Fruit fly (Drosophila melanogaster): Measurements from ENCODE around the gene CG42795.

The CG42795 gene

DNA sequence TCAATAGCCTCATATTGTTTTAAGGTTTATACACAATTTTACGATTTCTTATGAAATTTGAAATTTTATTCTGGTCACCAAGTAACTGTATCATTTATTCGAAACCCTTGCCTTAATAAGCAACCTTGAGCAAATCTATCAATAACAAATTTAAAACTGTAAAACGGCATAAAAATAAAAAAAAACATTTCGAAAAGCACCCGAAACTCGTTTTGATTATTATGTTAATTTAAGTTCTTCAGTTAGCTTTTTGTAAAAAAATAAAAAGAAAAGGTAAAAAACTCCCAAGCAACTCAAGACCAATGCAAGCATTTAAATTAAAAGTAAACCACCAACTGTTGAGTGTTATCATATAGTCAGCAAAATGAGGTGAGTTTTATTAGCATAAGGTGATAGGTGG, at the start of gene CG42795:
Gene CG42795 (plus strand): TSS at position 301 of the 400 bp plus-strand sequence.
- TF ChIP-seq CG3919 (GFP tag; optimal IDR thresholded peaks at IDR 0.05) (no peak), vri (GFP tag; optimal IDR thresholded peaks at IDR 0.05) (no peak), Hr38 (GFP tag; optimal IDR thresholded peaks at IDR 0.05) (no peak), CG34406 (GFP tag; optimal IDR thresholded peaks at IDR 0.05) (no peak), fd59A (GFP tag; optimal IDR thresholded peaks at IDR 0.05) (no peak), topi (GFP tag; optimal IDR thresholded peaks at IDR 0.05) (no peak), CG6276 (GFP tag; optimal IDR thresholded peaks at IDR 0.05) (no peak)

DNA sequence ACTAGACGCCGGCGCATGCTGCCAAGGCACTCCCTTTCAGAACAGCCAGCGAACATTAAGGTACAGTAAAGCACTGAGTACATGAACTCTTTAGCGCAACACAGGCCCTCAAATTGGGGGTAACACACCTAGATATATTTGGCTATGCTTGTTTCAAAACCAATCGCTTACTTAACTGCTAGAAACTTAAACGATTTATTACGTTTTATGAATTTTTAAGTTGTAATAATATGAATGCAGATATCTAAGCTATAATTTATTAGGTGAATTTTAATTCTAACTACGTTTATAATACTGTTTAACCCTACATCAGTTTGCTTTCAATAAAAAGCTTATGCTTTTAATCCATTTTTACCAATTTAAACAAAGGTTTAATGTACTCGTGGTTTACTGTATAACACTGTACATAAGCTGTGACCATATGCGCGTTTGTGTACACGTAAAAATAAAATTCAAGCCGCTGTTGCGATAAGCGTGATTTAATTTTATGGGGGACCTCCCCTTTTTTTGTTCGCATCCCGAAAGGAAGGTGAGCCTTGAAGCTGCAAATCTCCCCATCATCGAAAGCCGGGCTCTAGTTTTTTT, 48.5 kb upstream of the CG42795 start:
- peak; percentile 38 for TF ChIP-seq net (GFP tag; optimal IDR thresholded peaks at IDR 0.05)
- TF ChIP-seq dsx (GFP tag; optimal IDR thresholded peaks at IDR 0.05; ENCODE audit: poor library complexity, severe bottlenecking) = peak; percentile 31
- TF ChIP-seq salr (GFP tag; optimal IDR thresholded peaks at IDR 0.05) = peak in 1 of 2 experiments; percentile 41
- TF ChIP-seq Ets21C (GFP tag; optimal IDR thresholded peaks at IDR 0.05) = no peak
- peak; percentile 78 for TF ChIP-seq CG6808 (GFP tag; optimal IDR thresholded peaks at IDR 0.05)
- TF ChIP-seq CG8632 (GFP tag; optimal IDR thresholded peaks at IDR 0.05) = peak; percentile 42
- peak; percentile 35 for TF ChIP-seq CG10631 (GFP tag; optimal IDR thresholded peaks at IDR 0.05)
- peak; percentile 2 for TF ChIP-seq CG34406 (GFP tag; optimal IDR thresholded peaks at IDR 0.05)
- TF ChIP-seq Sox102F (GFP tag; optimal IDR thresholded peaks at IDR 0.05) = no peak
- TF ChIP-seq Met (GFP tag; optimal IDR thresholded peaks at IDR 0.05) = no peak
- peak; percentile 16 for TF ChIP-seq Hr39 (GFP tag; optimal IDR thresholded peaks at IDR 0.05)
- TF ChIP-seq CG3032 (tag; optimal IDR thresholded peaks at IDR 0.05) = peak; percentile 63
- TF ChIP-seq Eip75B (GFP tag; optimal IDR thresholded peaks at IDR 0.05) = peak; percentile 31
- TF ChIP-seq eg (GFP tag; IDR thresholded peaks at IDR 0.05) = no peak
- TF ChIP-seq pdm3 (GFP tag; optimal IDR thresholded peaks at IDR 0.05) = peak; percentile 38
- peak; percentile 49 to 76 for TF ChIP-seq ss (GFP tag; optimal IDR thresholded peaks at IDR 0.05)
- peak; percentile 28 for TF ChIP-seq Sox14 (GFP tag; optimal IDR thresholded peaks at IDR 0.05)
- no peak for TF ChIP-seq lz (GFP tag; optimal IDR thresholded peaks at IDR 0.05)
- peak; percentile 55 for TF ChIP-seq CG3919 (GFP tag; optimal IDR thresholded peaks at IDR 0.05)
- TF ChIP-seq esn (GFP tag; optimal IDR thresholded peaks at IDR 0.05) = peak; percentile 3
- peak; percentile 62 for TF ChIP-seq Ets96B (tag; optimal IDR thresholded peaks at IDR 0.05)
- no peak for TF ChIP-seq Eip93F (GFP tag; optimal IDR thresholded peaks at IDR 0.05)
- peak; percentile 90 for TF ChIP-seq Eip78C (GFP tag)
- TF ChIP-seq achi (GFP tag; optimal IDR thresholded peaks at IDR 0.05) = peak; percentile 31
- peak; percentile 58 for TF ChIP-seq fd59A (GFP tag; optimal IDR thresholded peaks at IDR 0.05)
- peak; percentile 24 for TF ChIP-seq CG32006 (GFP tag; optimal IDR thresholded peaks at IDR 0.05)
- no peak for TF ChIP-seq CG6276 (GFP tag; optimal IDR thresholded peaks at IDR 0.05)
- peak; percentile 14 for TF ChIP-seq Hr4 (GFP tag; optimal IDR thresholded peaks at IDR 0.05)
- TF ChIP-seq CG9139 (GFP tag; optimal IDR thresholded peaks at IDR 0.05) = peak; percentile 36
- TF ChIP-seq spab (GFP tag; optimal IDR thresholded peaks at IDR 0.05) = peak; percentile 61
- peak; percentile 33 for TF ChIP-seq OdsH (GFP tag; optimal IDR thresholded peaks at IDR 0.05)
- peak; percentile 45 for TF ChIP-seq acj6 (GFP tag; optimal IDR thresholded peaks at IDR 0.05)
- TF ChIP-seq CG11762 (GFP tag; optimal IDR thresholded peaks at IDR 0.05; ENCODE audit: insufficient read depth) = peak; percentile 22

DNA sequence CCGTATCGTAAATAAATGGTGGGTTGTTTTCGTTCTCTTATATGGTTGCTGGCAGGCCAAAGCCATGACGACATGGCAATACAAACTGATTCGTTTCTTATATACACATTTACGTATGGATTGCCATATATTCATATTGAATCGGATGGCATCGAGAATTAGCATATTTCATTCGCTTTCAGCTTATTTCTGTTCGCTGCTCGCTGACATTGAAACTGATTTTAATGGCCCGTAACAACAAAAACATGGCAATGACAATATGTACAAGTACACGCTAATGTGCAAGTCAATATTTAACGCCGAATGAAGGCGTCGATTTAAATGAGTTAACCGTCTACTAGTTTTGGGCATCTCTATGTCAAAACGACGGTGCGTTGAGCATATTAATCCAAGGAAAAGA, 39.5 kb upstream of the CG42795 start:
- TF ChIP-seq Eip75B (GFP tag; optimal IDR thresholded peaks at IDR 0.05) = no peak
- peak; percentile 21 for TF ChIP-seq Blimp-1 (GFP tag; optimal IDR thresholded peaks at IDR 0.05)
- no peak for TF ChIP-seq fd59A (GFP tag; optimal IDR thresholded peaks at IDR 0.05)
- no peak for TF ChIP-seq Sox14 (GFP tag; optimal IDR thresholded peaks at IDR 0.05)
- TF ChIP-seq fkh (GFP tag; optimal IDR thresholded peaks at IDR 0.05) = peak; percentile 78

All from whole organism, prepupa.